Fruit fly (Drosophila melanogaster): ENCODE results near the gene CG33795.
A peak's percentile ranks its signal among the peaks of the same experiment; 100 is the strongest.

CG33795 gene

dm6 chr3L:16153650-16154049, 17.5 kb downstream of the CG33795 start:
- no peak for TF ChIP-seq CG17801 (GFP tag; optimal IDR thresholded peaks at IDR 0.05; ENCODE audit: partially characterized antibody)

- TF ChIP-seq CG17801 (GFP tag; optimal IDR thresholded peaks at IDR 0.05; ENCODE audit: partially characterized antibody), result no peak
Measured at dm6 chr3L:16153089-16153488, 18.1 kb downstream of the CG33795 start.

dm6 chr3L:16151742-16152141, 19.4 kb downstream of the CG33795 start:
- no peak for TF ChIP-seq CG17801 (GFP tag; optimal IDR thresholded peaks at IDR 0.05; ENCODE audit: partially characterized antibody)

- TF ChIP-seq CG17801 (GFP tag; optimal IDR thresholded peaks at IDR 0.05; ENCODE audit: partially characterized antibody), result no peak
Measured at dm6 chr3L:16150850-16151515, 20.2 kb downstream of the CG33795 start.

dm6 chr3L:16150161-16150538, 21.0 kb downstream of the CG33795 start:
- no peak for TF ChIP-seq CG17801 (GFP tag; optimal IDR thresholded peaks at IDR 0.05; ENCODE audit: partially characterized antibody)

- TF ChIP-seq CG17801 (GFP tag; optimal IDR thresholded peaks at IDR 0.05; ENCODE audit: partially characterized antibody), result no peak
Measured at dm6 chr3L:16149418-16150160, 21.6 kb downstream of the CG33795 start.

dm6 chr3L:16147819-16148236, 23.4 kb downstream of the CG33795 start:
- TF ChIP-seq CG17801 (GFP tag; optimal IDR thresholded peaks at IDR 0.05; ENCODE audit: partially characterized antibody), result no peak

dm6 chr3L:16147325-16147724, 23.9 kb downstream of the CG33795 start:
- TF ChIP-seq CG17801 (GFP tag; optimal IDR thresholded peaks at IDR 0.05; ENCODE audit: partially characterized antibody), result no peak

dm6 chr3L:16146539-16146934, 24.6 kb downstream of the CG33795 start:
- TF ChIP-seq CG17801 (GFP tag; optimal IDR thresholded peaks at IDR 0.05; ENCODE audit: partially characterized antibody), result no peak

dm6 chr3L:16145931-16146538, 25.1 kb downstream of the CG33795 start:
- TF ChIP-seq CG17801 (GFP tag; optimal IDR thresholded peaks at IDR 0.05; ENCODE audit: partially characterized antibody), result no peak

dm6 chr3L:16145282-16145681, 25.9 kb downstream of the CG33795 start:
- TF ChIP-seq CG17801 (GFP tag; optimal IDR thresholded peaks at IDR 0.05; ENCODE audit: partially characterized antibody), result no peak

- TF ChIP-seq CG17801 (GFP tag; optimal IDR thresholded peaks at IDR 0.05; ENCODE audit: partially characterized antibody), result peak; percentile 94
Measured at dm6 chr3L:16143685-16144539, 27.3 kb downstream of the CG33795 start, which contains the start of gene CG32152. Gene CG32152, minus strand, starts transcription at chr3L:16144036.

dm6 chr3L:16141556-16141955, 29.6 kb downstream of the CG33795 start:
- TF ChIP-seq CG17801 (GFP tag; optimal IDR thresholded peaks at IDR 0.05; ENCODE audit: partially characterized antibody), result no peak

dm6 chr3L:16139131-16139530, 32.0 kb downstream of the CG33795 start:
- no peak for TF ChIP-seq CG17801 (GFP tag; optimal IDR thresholded peaks at IDR 0.05; ENCODE audit: partially characterized antibody)

dm6 chr3L:16137779-16138178, 33.4 kb downstream of the CG33795 start, which contains the start of gene CG5157:
Gene CG5157, minus strand, starts transcription at chr3L:16137879.
- TF ChIP-seq CG17801 (GFP tag; optimal IDR thresholded peaks at IDR 0.05; ENCODE audit: partially characterized antibody), result no peak
